Fruit fly (Drosophila melanogaster) whole organism, embryonic: ENCODE measurements around the gene ETHR.

Experiments used
- Atf3 ChIP-seq: fragments of 200-800 bp; sonication (Bioruptor generic); optimal IDR thresholded peaks from 3 replicates; lab custom pipeline; 2016; ENCODE audit warnings: missing biosample characterization, missing genetic modification characterization
- B-H1 ChIP-seq: fragments of 200-800 bp; sonication (Bioruptor generic); IDR thresholded peaks from 3 replicates; pipeline ENCODE4 v1.3.6; 2022; ENCODE audit warnings: missing biosample characterization, missing genetic modification characterization
- Bdp1 ChIP-seq: fragments of 200-800 bp; sonication (Bioruptor generic); optimal IDR thresholded peaks from 3 replicates; lab custom pipeline; 2016; ENCODE audit warnings: missing biosample characterization, missing genetic modification characterization
- CG10959 ChIP-seq: fragments of 200-800 bp; sonication (Bioruptor generic); IDR thresholded peaks from 2 replicates; pipeline ENCODE4 v1.3.6; 2022; ENCODE audit warnings: missing biosample characterization, missing genetic modification characterization
- CG11504 ChIP-seq: fragments of 200-800 bp; sonication (Bioruptor generic); optimal IDR thresholded peaks from 3 replicates; lab custom pipeline; 2019; ENCODE audit warnings: missing biosample characterization, mild to moderate bottlenecking, missing genetic modification characterization, moderate library complexity
- CG12299 ChIP-seq: fragments of 200-800 bp; sonication (Bioruptor generic); optimal IDR thresholded peaks from 2 replicates; lab custom pipeline; 2018; ENCODE audit warnings: missing biosample characterization, mild to moderate bottlenecking, missing genetic modification characterization
- CG12391 ChIP-seq: fragments of 200-800 bp; sonication (Bioruptor generic); optimal IDR thresholded peaks from 3 replicates; lab custom pipeline; 2018; ENCODE audit warnings: missing biosample characterization, mild to moderate bottlenecking, missing genetic modification characterization, moderate library complexity
- CG12942 ChIP-seq: fragments of 200-800 bp; sonication (Bioruptor generic); optimal IDR thresholded peaks from 3 replicates; lab custom pipeline; 2016; ENCODE audit warnings: missing biosample characterization, missing genetic modification characterization
- CG13775 ChIP-seq: fragments of 200-800 bp; sonication (Bioruptor generic); optimal IDR thresholded peaks from 3 replicates; lab custom pipeline; 2017; ENCODE audit warnings: missing biosample characterization, mild to moderate bottlenecking, missing genetic modification characterization
- CG15073 ChIP-seq: fragments of 200-800 bp; sonication (Bioruptor generic); optimal IDR thresholded peaks from 2 replicates; lab custom pipeline; 2016; ENCODE audit warnings: missing biosample characterization, missing genetic modification characterization
- CG15514 ChIP-seq: fragments of 200-800 bp; sonication (Bioruptor generic); optimal IDR thresholded peaks from 3 replicates; lab custom pipeline; 2017; ENCODE audit warnings: missing biosample characterization, missing genetic modification characterization, mild to moderate bottlenecking, moderate library complexity, missing genetic modification reagents
- CG1647 ChIP-seq: fragments of 200-800 bp; sonication (Bioruptor generic); optimal IDR thresholded peaks from 3 replicates; lab custom pipeline; 2016; ENCODE audit warnings: missing biosample characterization, missing genetic modification characterization
- CG17568 ChIP-seq: fragments of 200-800 bp; sonication (Bioruptor generic); optimal IDR thresholded peaks from 2 replicates; lab custom pipeline; 2018; ENCODE audit warnings: missing biosample characterization, mild to moderate bottlenecking, missing genetic modification characterization, moderate library complexity
- CG17912 ChIP-seq: fragments of 200-800 bp; sonication (Bioruptor generic); optimal IDR thresholded peaks from 2 replicates; lab custom pipeline; 2018; ENCODE audit warnings: missing biosample characterization, mild to moderate bottlenecking, missing genetic modification characterization
- CG18476 ChIP-seq: fragments of 200-800 bp; sonication (Bioruptor generic); optimal IDR thresholded peaks from 2 replicates; lab custom pipeline; 2016; ENCODE audit warnings: missing biosample characterization, mild to moderate bottlenecking, missing genetic modification characterization
- CG30020 ChIP-seq: fragments of 200-800 bp; optimal IDR thresholded peaks from 2 replicates; lab custom pipeline; 2019; ENCODE audit warnings: missing biosample characterization, mild to moderate bottlenecking, missing genetic modification characterization, moderate library complexity
- CG31365 ChIP-seq: fragments of 200-800 bp; sonication (Bioruptor generic); optimal IDR thresholded peaks from 2 replicates; lab custom pipeline; 2018; ENCODE audit warnings: missing biosample characterization, mild to moderate bottlenecking, missing genetic modification characterization
- CG32532 ChIP-seq: fragments of 200-800 bp; sonication (Bioruptor generic); IDR thresholded peaks from 2 replicates; pipeline ENCODE4 v1.3.6; 2022; ENCODE audit warnings: missing biosample characterization, missing genetic modification characterization
- CG34376 ChIP-seq: fragments of 200-800 bp; sonication (Bioruptor generic); optimal IDR thresholded peaks from 2 replicates; lab custom pipeline; 2018; ENCODE audit warnings: missing biosample characterization, mild to moderate bottlenecking, missing genetic modification characterization
- CG4617 ChIP-seq: fragments of 200-800 bp; sonication (Bioruptor generic); optimal IDR thresholded peaks from 3 replicates; lab custom pipeline; 2016; ENCODE audit warnings: missing biosample characterization, missing genetic modification characterization, borderline replicate concordance
- CG8924 ChIP-seq: fragments of 200-800 bp; optimal IDR thresholded peaks from 3 replicates; lab custom pipeline; 2019; ENCODE audit warnings: missing biosample characterization, mild to moderate bottlenecking, missing genetic modification characterization, moderate library complexity
- CG8944 ChIP-seq: fragments of 200-800 bp; sonication (Bioruptor generic); optimal IDR thresholded peaks from 3 replicates; lab custom pipeline; 2016; ENCODE audit warnings: missing biosample characterization, missing genetic modification characterization
- CG9727 ChIP-seq: fragments of 200-800 bp; sonication (Bioruptor generic); optimal IDR thresholded peaks from 3 replicates; lab custom pipeline; 2017; ENCODE audit warnings: missing biosample characterization, mild to moderate bottlenecking, missing genetic modification characterization
- CTCF ChIP-seq: fragments of 200-800 bp; sonication (Bioruptor generic); optimal IDR thresholded peaks from 2 replicates; lab custom pipeline; 2017; ENCODE audit warnings: missing biosample characterization, mild to moderate bottlenecking, missing genetic modification characterization, moderate library complexity
- Dbx ChIP-seq: fragments of 200-800 bp; sonication (Bioruptor generic); IDR thresholded peaks from 3 replicates; pipeline ENCODE4 v1.3.6; 2022; ENCODE audit warnings: missing biosample characterization, missing genetic modification characterization
- Deaf1 ChIP-seq: fragments of 200-800 bp; optimal IDR thresholded peaks from 3 replicates; lab custom pipeline; 2019; ENCODE audit warnings: missing biosample characterization, mild to moderate bottlenecking, missing genetic modification characterization, moderate library complexity
- Dip2 ChIP-seq: fragments of 200-800 bp; sonication (Bioruptor generic); IDR thresholded peaks from 2 replicates; pipeline ENCODE4 v1.3.6; 2022; ENCODE audit warnings: missing biosample characterization, missing genetic modification characterization
- Hmr ChIP-seq: fragments of 200-800 bp; sonication (Bioruptor generic); optimal IDR thresholded peaks from 3 replicates; lab custom pipeline; 2017; ENCODE audit warnings: mild to moderate bottlenecking, missing biosample characterization, missing genetic modification reagents, missing genetic modification characterization
- NC2β ChIP-seq: fragments of 200-800 bp; sonication (Bioruptor generic); optimal IDR thresholded peaks from 2 replicates; lab custom pipeline; 2016; ENCODE audit warnings: missing biosample characterization, missing genetic modification characterization
- NK7.1 ChIP-seq: fragments of 200-800 bp; sonication (Bioruptor generic); optimal IDR thresholded peaks from 3 replicates; lab custom pipeline; 2016; ENCODE audit warnings: missing biosample characterization, missing genetic modification characterization
- Neu2 ChIP-seq: fragments of 200-800 bp; sonication (Bioruptor generic); optimal IDR thresholded peaks from 3 replicates; lab custom pipeline; 2016; ENCODE audit warnings: missing biosample characterization, missing genetic modification characterization, borderline replicate concordance
- Opbp ChIP-seq: fragments of 200-800 bp; sonication (Bioruptor generic); IDR thresholded peaks from 3 replicates; pipeline ENCODE4 v1.3.6; 2022; ENCODE audit warnings: missing biosample characterization, missing genetic modification characterization; ENCODE audit not compliant: partially characterized antibody
- Ravus ChIP-seq: fragments of 200-800 bp; sonication (Bioruptor generic); IDR thresholded peaks from 2 replicates; pipeline ENCODE4 v1.3.6; 2022; ENCODE audit warnings: missing biosample characterization, missing genetic modification characterization
- al ChIP-seq: fragments of 200-800 bp; sonication (Bioruptor generic); IDR thresholded peaks from 2 replicates; pipeline ENCODE4 v1.3.6; 2022; ENCODE audit warnings: missing biosample characterization, missing genetic modification characterization
- ash1 ChIP-seq: fragments of 200-800 bp; sonication (Bioruptor generic); optimal IDR thresholded peaks from 2 replicates; lab custom pipeline; 2018; ENCODE audit warnings: missing biosample characterization, mild to moderate bottlenecking, missing genetic modification characterization
- bowl ChIP-seq: fragments of 200-800 bp; sonication (Bioruptor generic); IDR thresholded peaks from 2 replicates; pipeline ENCODE4 v1.3.6; 2022; ENCODE audit warnings: missing biosample characterization, missing genetic modification characterization
- ci ChIP-seq: fragments of 200-800 bp; sonication (Bioruptor generic); IDR thresholded peaks from 3 replicates; pipeline ENCODE4 v1.3.6; 2022; ENCODE audit warnings: missing biosample characterization, missing genetic modification characterization
- croc ChIP-seq: fragments of 200-800 bp; sonication (Bioruptor generic); conservative IDR thresholded peaks from 3 replicates; pipeline ENCODE4 v1.3.6; 2022; ENCODE audit warnings: missing biosample characterization, missing genetic modification characterization
- danr ChIP-seq: fragments of 200-800 bp; sonication (Bioruptor generic); IDR thresholded peaks from 2 replicates; pipeline ENCODE4 v1.3.6; 2022; ENCODE audit warnings: missing biosample characterization, missing genetic modification characterization
- eyg ChIP-seq: fragments of 200-800 bp; sonication (Bioruptor generic); optimal IDR thresholded peaks from 3 replicates; lab custom pipeline; 2016; ENCODE audit warnings: missing biosample characterization, missing genetic modification characterization
- ftz-f1 ChIP-seq: fragments of 200-800 bp; sonication (Bioruptor generic); optimal IDR thresholded peaks from 2 replicates; lab custom pipeline; 2016; ENCODE audit warnings: missing biosample characterization, missing genetic modification characterization
- gcm2 ChIP-seq: fragments of 200-800 bp; sonication (Bioruptor generic); optimal IDR thresholded peaks from 2 replicates; lab custom pipeline; 2016; ENCODE audit warnings: missing biosample characterization, missing genetic modification characterization
- gro ChIP-seq: fragments of 200-800 bp; sonication (Bioruptor generic); optimal IDR thresholded peaks from 2 replicates; lab custom pipeline; 2016; ENCODE audit warnings: missing biosample characterization, missing genetic modification characterization
- gt ChIP-seq: fragments of 200-800 bp; sonication (Bioruptor generic); IDR thresholded peaks from 2 replicates; pipeline ENCODE4 v1.3.6; 2022; ENCODE audit warnings: missing biosample characterization, missing genetic modification characterization
- jing ChIP-seq: fragments of 200-800 bp; sonication (Bioruptor generic); optimal IDR thresholded peaks from 2 replicates; lab custom pipeline; 2018; ENCODE audit warnings: missing biosample characterization, mild to moderate bottlenecking, missing genetic modification characterization
- lab ChIP-seq: fragments of 200-800 bp; sonication (Bioruptor generic); optimal IDR thresholded peaks from 3 replicates; lab custom pipeline; 2017; ENCODE audit warnings: missing biosample characterization, missing genetic modification characterization, mild to moderate bottlenecking, moderate library complexity, missing genetic modification reagents
- lmd ChIP-seq: fragments of 200-800 bp; sonication (Bioruptor generic); IDR thresholded peaks from 2 replicates; pipeline ENCODE4 v1.3.6; 2022; ENCODE audit warnings: missing biosample characterization, missing genetic modification characterization
- repo ChIP-seq: fragments of 200-800 bp; sonication (Bioruptor generic); optimal IDR thresholded peaks from 2 replicates; lab custom pipeline; 2016; ENCODE audit warnings: missing biosample characterization, missing genetic modification characterization
- run ChIP-seq: fragments of 200-800 bp; sonication (Bioruptor generic); optimal IDR thresholded peaks from 3 replicates; lab custom pipeline; 2018; ENCODE audit warnings: missing biosample characterization, mild to moderate bottlenecking, missing genetic modification characterization
- salm ChIP-seq: fragments of 200-800 bp; sonication (Bioruptor generic); optimal IDR thresholded peaks from 2 replicates; lab custom pipeline; 2018; ENCODE audit warnings: missing biosample characterization, mild to moderate bottlenecking, missing genetic modification characterization
- unpg ChIP-seq: fragments of 200-800 bp; sonication (Bioruptor generic); optimal IDR thresholded peaks from 3 replicates; lab custom pipeline; 2018; ENCODE audit warnings: missing biosample characterization, mild to moderate bottlenecking, missing genetic modification characterization, moderate library complexity

ETHR gene

DNA sequence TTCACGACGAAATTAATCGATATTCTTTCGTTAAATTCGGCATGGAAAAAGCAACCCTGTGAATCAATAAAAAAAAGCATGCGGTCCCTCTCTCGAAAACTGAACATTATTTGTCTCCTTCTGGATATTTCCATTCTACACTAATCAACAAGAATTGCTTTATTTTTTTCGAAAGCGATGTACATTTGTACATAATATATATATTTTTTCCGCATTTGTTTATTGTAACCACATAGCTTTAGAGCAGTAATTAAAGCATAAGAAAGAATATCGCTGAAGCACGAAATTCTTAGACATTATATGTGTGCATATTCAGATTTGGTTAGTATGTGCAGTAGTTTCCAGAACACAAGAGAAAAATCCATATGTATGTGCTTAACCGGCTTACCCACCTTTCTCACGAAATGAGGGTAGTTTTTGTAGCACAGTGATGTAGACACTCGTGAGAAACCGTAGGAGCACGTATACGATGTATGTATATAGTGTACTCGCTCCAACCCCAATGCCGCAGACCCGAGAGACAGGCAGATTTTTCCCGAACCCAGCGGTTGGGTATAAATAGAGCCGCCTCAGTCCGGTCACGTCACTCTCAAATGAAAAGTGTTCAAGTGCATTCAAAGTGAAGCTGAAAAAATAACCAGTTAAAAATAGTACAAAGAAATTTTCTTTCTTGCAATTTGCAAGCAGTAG is 49.4 kb downstream of the ETHR start (continued):
- TF ChIP-seq salm (tag; lab: Kevin White, UChicago) (peak; percentile 53), CG31365 (tag; lab: Kevin White, UChicago) (peak; percentile 58), CG12942 (GFP tag; lab: Kevin White, UChicago) (peak; percentile 84), NC2β (GFP tag; lab: Kevin White, UChicago) (peak; percentile 47), croc (GFP tag; lab: Robert Waterston, UW) (peak; percentile 41; the same call in 2 of the 3 replicates), CTCF (no peak), CG30020 (tag; lab: Kevin White, UChicago) (peak; percentile 60), Opbp (GFP tag; lab: Robert Waterston, UW) (no peak), gro (peak; percentile 88), CG13775 (peak; percentile 85), Dbx (GFP tag; lab: Robert Waterston, UW) (no peak), Atf3 (GFP tag; lab: Kevin White, UChicago) (peak; percentile 65), Deaf1 (tag; lab: Kevin White, UChicago) (peak; percentile 93), CG11504 (tag; lab: Kevin White, UChicago) (peak; percentile 89), lmd (GFP tag; lab: Robert Waterston, UW) (no peak), repo (GFP tag; lab: Kevin White, UChicago) (peak; percentile 44), CG9727 (GFP tag; lab: Kevin White, UChicago) (peak; percentile 86), jing (GFP tag; lab: Kevin White, UChicago) (peak; percentile 60), ftz-f1 (peak; percentile 72), eyg (peak; percentile 22), Dip2 (no peak), CG8924 (tag; lab: Kevin White, UChicago) (peak; percentile 95), CG32532 (no peak), Ravus (GFP tag; lab: Robert Waterston, UW) (no peak), al (GFP tag; lab: Robert Waterston, UW) (no peak), CG34376 (GFP tag; lab: Kevin White, UChicago) (peak; percentile 96), CG12391 (tag; lab: Kevin White, UChicago) (peak; percentile 91), unpg (GFP tag; lab: Kevin White, UChicago) (peak; percentile 75), gcm2 (GFP tag; lab: Kevin White, UChicago) (no peak), CG8944 (GFP tag; lab: Kevin White, UChicago) (peak; percentile 44), bowl (GFP tag; lab: Robert Waterston, UW) (no peak), gt (GFP tag; lab: Robert Waterston, UW) (no peak), run (tag; lab: Kevin White, UChicago) (peak; percentile 28), CG10959 (GFP tag; lab: Robert Waterston, UW) (no peak), CG18476 (GFP tag; lab: Kevin White, UChicago) (peak; percentile 84), CG4617 (GFP tag; lab: Kevin White, UChicago) (peak; percentile 28), lab (GFP tag; lab: Kevin White, UChicago) (peak; percentile 93), CG1647 (GFP tag; lab: Kevin White, UChicago) (peak; percentile 67), CG17912 (no peak), ash1 (GFP tag; lab: Kevin White, UChicago) (no peak), CG15073 (GFP tag; lab: Kevin White, UChicago) (no peak), Bdp1 (GFP tag; lab: Kevin White, UChicago) (peak; percentile 47), CG12299 (tag; lab: Kevin White, UChicago) (peak; percentile 34), ci (GFP tag; lab: Robert Waterston, UW) (no peak), Neu2 (GFP tag; lab: Kevin White, UChicago) (no peak), danr (GFP tag; lab: Robert Waterston, UW) (no peak), CG17568 (GFP tag; lab: Kevin White, UChicago) (peak; percentile 87), Hmr (GFP tag; lab: Kevin White, UChicago) (peak; percentile 61), B-H1 (GFP tag; lab: Robert Waterston, UW) (no peak), NK7.1 (peak; percentile 74), CG15514 (GFP tag; lab: Kevin White, UChicago) (peak; percentile 66)
